Worm (Caenorhabditis elegans): ENCODE measurements around the gene ZC204.12.

ce11 chrII:1644777-1645348, 12.2 kb downstream of the ZC204.12 start, which contains the start of gene ZC204.6:
- no peak for TF ChIP-seq lsy-2 (tag; optimal IDR thresholded peaks at IDR 0.05)
- no peak for TF ChIP-seq elt-3 (tag; optimal IDR thresholded peaks at IDR 0.05)
- no peak for TF ChIP-seq snpc-4 (tag; optimal IDR thresholded peaks at IDR 0.05)
- TF ChIP-seq nhr-28 (tag; optimal IDR thresholded peaks at IDR 0.05): no peak
- no peak for TF ChIP-seq ztf-11 (tag; optimal IDR thresholded peaks at IDR 0.05)
- no peak for TF ChIP-seq hlh-1 (tag; optimal IDR thresholded peaks at IDR 0.05)
- no peak for TF ChIP-seq nhr-12 (tag; optimal IDR thresholded peaks at IDR 0.05)
- TF ChIP-seq nhr-237 (tag; optimal IDR thresholded peaks at IDR 0.05): no peak
- no peak for TF ChIP-seq lin-13 (tag; optimal IDR thresholded peaks at IDR 0.05)
